Worm (Caenorhabditis elegans): Measurements from ENCODE around the gene W06H8.6.

- TF ChIP-seq tbp1 (GFP tag; optimal IDR thresholded peaks at IDR 0.05) = no peak
- TF ChIP-seq tbx-9 (tag; optimal IDR thresholded peaks at IDR 0.05; ENCODE audit: borderline replicate concordance) = no peak
- no peak for TF ChIP-seq unc-130 (GFP tag; optimal IDR thresholded peaks at IDR 0.05)
- TF ChIP-seq dox-1 (GFP tag; IDR thresholded peaks at IDR 0.05) = no peak
- no peak for TF ChIP-seq nhr-90 (tag; optimal IDR thresholded peaks at IDR 0.05)
- TF ChIP-seq madf-3 (GFP tag; IDR thresholded peaks at IDR 0.05) = no peak
- no peak for TF ChIP-seq bed-2 (GFP tag; IDR thresholded peaks at IDR 0.05)
- TF ChIP-seq T07F8.4 (tag; optimal IDR thresholded peaks at IDR 0.05) = no peak
- TF ChIP-seq aptf-3 (GFP tag; IDR thresholded peaks at IDR 0.05) = no peak
Measured at ce11 chrV:6233952-6234351, 7.1 kb upstream of the W06H8.6 start.

Data from whole organism, young adult.